Fruit fly (Drosophila melanogaster): ENCODE results near the gene TyrR.

The TyrR gene

dm6 chr3R:17700488-17701130, 62.4 kb downstream of the TyrR start (continued):
- no peak for TF ChIP-seq pan (optimal IDR thresholded peaks at IDR 0.05)
- TF ChIP-seq pan (GFP tag; optimal IDR thresholded peaks at IDR 0.05 in 1 of 2, IDR thresholded peaks at IDR 0.05 in 1 of 2), result peak in 1 of 2 experiments; percentile 99
- peak; percentile 97 for TF ChIP-seq run (tag; optimal IDR thresholded peaks at IDR 0.05)
- TF ChIP-seq luna (GFP tag; optimal IDR thresholded peaks at IDR 0.05), result peak; percentile 46
- peak; percentile 74 for TF ChIP-seq CG8944 (GFP tag; optimal IDR thresholded peaks at IDR 0.05)
- peak; percentile 78 for TF ChIP-seq pfk (GFP tag; optimal IDR thresholded peaks at IDR 0.05)
- peak; percentile 99 for TF ChIP-seq BtbVII (GFP tag; optimal IDR thresholded peaks at IDR 0.05)
- TF ChIP-seq Ets65A (GFP tag), result peak; percentile 95
- peak; percentile 97 for TF ChIP-seq Blimp-1 (GFP tag; optimal IDR thresholded peaks at IDR 0.05)
- TF ChIP-seq CG18764 (GFP tag; optimal IDR thresholded peaks at IDR 0.05), result peak; percentile 93
- TF ChIP-seq C15 (GFP tag; IDR thresholded peaks at IDR 0.05), result peak; percentile 95
- peak; percentile 97 for TF ChIP-seq CG14710 (tag; optimal IDR thresholded peaks at IDR 0.05)
- TF ChIP-seq CG17612 (GFP tag; IDR thresholded peaks at IDR 0.05), result peak; percentile 94
- no peak for TF ChIP-seq bigmax (GFP tag; optimal IDR thresholded peaks at IDR 0.05)
- peak; percentile 80 for TF ChIP-seq tx (GFP tag; optimal IDR thresholded peaks at IDR 0.05)
- peak; percentile 99 for TF ChIP-seq CG3847 (GFP tag; IDR thresholded peaks at IDR 0.05)
- no peak for TF ChIP-seq fru (optimal IDR thresholded peaks at IDR 0.05)
- peak; percentile 97 for TF ChIP-seq ci (GFP tag; IDR thresholded peaks at IDR 0.05)
- TF ChIP-seq Xrp1 (GFP tag; IDR thresholded peaks at IDR 0.05), result peak; percentile 99
- no peak for TF ChIP-seq Hey (tag; optimal IDR thresholded peaks at IDR 0.05)
- TF ChIP-seq klu (GFP tag; IDR thresholded peaks at IDR 0.05), result peak; percentile 97
- peak; percentile 16 for TF ChIP-seq CG9876 (GFP tag; optimal IDR thresholded peaks at IDR 0.05)
- peak; percentile 89 for TF ChIP-seq gt (GFP tag; IDR thresholded peaks at IDR 0.05)
- no peak; the same call in none of the 4 replicates for TF ChIP-seq Gug (GFP tag; IDR thresholded peaks at IDR 0.05)
- peak; percentile 94 for TF ChIP-seq CG33557 (GFP tag; optimal IDR thresholded peaks at IDR 0.05)
- peak; percentile 99 for TF ChIP-seq CG3281 (GFP tag; optimal IDR thresholded peaks at IDR 0.05)
- peak; percentile 94 for TF ChIP-seq CG15514 (GFP tag; optimal IDR thresholded peaks at IDR 0.05)
- TF ChIP-seq tna (GFP tag; IDR thresholded peaks at IDR 0.05; ENCODE audit: partially characterized antibody), result peak; percentile 28; the same call in 1 of the 2 replicates
- TF ChIP-seq sens (GFP tag), result peak; percentile 97
- TF ChIP-seq Adf1 (GFP tag; IDR thresholded peaks at IDR 0.05), result peak; percentile 81
- TF ChIP-seq eyg (GFP tag; optimal IDR thresholded peaks at IDR 0.05), result peak; percentile 56
- peak; percentile 69 for TF ChIP-seq kni (GFP tag; optimal IDR thresholded peaks at IDR 0.05)
- no peak for TF ChIP-seq tio (GFP tag; optimal IDR thresholded peaks at IDR 0.05)
- TF ChIP-seq CG16779 (GFP tag; IDR thresholded peaks at IDR 0.05), result peak; percentile 85
- peak; percentile 98 for TF ChIP-seq CG8388 (GFP tag; optimal IDR thresholded peaks at IDR 0.05)
- TF ChIP-seq CG5180 (GFP tag; optimal IDR thresholded peaks at IDR 0.05), result peak; percentile 98
- TF ChIP-seq inv (GFP tag; IDR thresholded peaks at IDR 0.05; ENCODE audit: partially characterized antibody), result no peak
- peak; percentile 99 for TF ChIP-seq CG13424 (tag; optimal IDR thresholded peaks at IDR 0.05)
- peak; percentile 90 for TF ChIP-seq Jarid2 (GFP tag; optimal IDR thresholded peaks at IDR 0.05)
- peak; percentile 99 for TF ChIP-seq slbo (GFP tag; IDR thresholded peaks at IDR 0.05)
- TF ChIP-seq row (GFP tag; IDR thresholded peaks at IDR 0.05), result peak; percentile 100
- TF ChIP-seq CG4360 (GFP tag; IDR thresholded peaks at IDR 0.05), result peak; percentile 71; the same call in 1 of the 2 replicates
- 0 out of 2 replicates have a peak, but pooled peaks have one; percentile 13 for TF ChIP-seq bbx (GFP tag; IDR thresholded peaks at IDR 0.05; ENCODE audit: partially characterized antibody)
- TF ChIP-seq CG12155 (GFP tag; optimal IDR thresholded peaks at IDR 0.05), result peak; percentile 96
- no peak for TF ChIP-seq nerfin-2 (GFP tag; IDR thresholded peaks at IDR 0.05; ENCODE audit: partially characterized antibody)
- TF ChIP-seq tgo (GFP tag; IDR thresholded peaks at IDR 0.05), result peak; percentile 99
- no peak for TF ChIP-seq cad (GFP tag; optimal IDR thresholded peaks at IDR 0.05)
- no peak; the same call in 1 of the 2 replicates for TF ChIP-seq amos (GFP tag; IDR thresholded peaks at IDR 0.05; ENCODE audit: partially characterized antibody)
- TF ChIP-seq tll (GFP tag; optimal IDR thresholded peaks at IDR 0.05), result peak in 1 of 2 experiments; percentile 52
- TF ChIP-seq CG2875 (GFP tag; optimal IDR thresholded peaks at IDR 0.05), result peak; percentile 97

Data from whole organism, embryonic.